Fruit fly (Drosophila melanogaster): ENCODE measurements around the gene CG17026.

CG17026 gene

DNA sequence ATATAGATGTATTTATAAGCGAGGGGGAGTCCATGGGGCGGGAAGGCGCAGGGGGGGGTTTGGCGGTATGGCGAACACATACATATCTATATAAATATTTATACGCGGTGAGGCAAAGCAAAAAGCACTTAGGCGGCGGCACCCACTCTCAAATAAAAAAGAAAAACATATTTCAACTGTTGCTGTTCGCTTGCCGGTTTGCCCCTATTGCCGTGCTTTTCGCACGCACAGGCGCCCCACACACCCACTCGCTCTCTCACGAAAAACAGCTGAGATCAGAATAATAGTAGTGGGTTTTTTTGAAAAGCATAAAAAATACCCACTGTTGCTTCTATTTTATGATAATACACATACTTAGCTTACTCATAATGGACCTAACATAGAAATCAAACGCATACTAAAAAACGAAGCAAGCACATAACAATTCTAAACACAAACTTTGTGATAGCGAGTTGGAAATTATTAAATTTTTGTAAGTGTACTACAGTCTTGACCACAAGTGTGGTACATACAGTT lies 26.1 kb downstream of the CG17026 start (continued):
- TF ChIP-seq CG17802 (tag; optimal IDR thresholded peaks at IDR 0.05) (no peak), Bdp1 (GFP tag; optimal IDR thresholded peaks at IDR 0.05) (peak; percentile 4), chn (GFP tag; optimal IDR thresholded peaks at IDR 0.05) (peak; percentile 40), sens (GFP tag) (peak; percentile 75), pho (GFP tag; optimal IDR thresholded peaks at IDR 0.05) (peak; percentile 83), CG1792 (GFP tag; optimal IDR thresholded peaks at IDR 0.05) (peak; percentile 74), lbe (GFP tag; optimal IDR thresholded peaks at IDR 0.05) (no peak), HLH4C (GFP tag; IDR thresholded peaks at IDR 0.05; ENCODE audit: partially characterized antibody) (no peak), chif (GFP tag; optimal IDR thresholded peaks at IDR 0.05) (peak; percentile 47 to 55), CG6765 (GFP tag; optimal IDR thresholded peaks at IDR 0.05) (peak; percentile 75), CG1603 (tag; optimal IDR thresholded peaks at IDR 0.05) (peak; percentile 55), fd3F (GFP tag; optimal IDR thresholded peaks at IDR 0.05) (peak; percentile 77), CG31224 (GFP tag; IDR thresholded peaks at IDR 0.05) (peak; percentile 50; the same call in 1 of the 2 replicates), btn (GFP tag; optimal IDR thresholded peaks at IDR 0.05) (peak; percentile 32), Doc2 (GFP tag; IDR thresholded peaks at IDR 0.05) (no peak), nmo (GFP tag; optimal IDR thresholded peaks at IDR 0.05) (peak; percentile 77), unpg (GFP tag; optimal IDR thresholded peaks at IDR 0.05) (peak; percentile 76), E2f2 (GFP tag; IDR thresholded peaks at IDR 0.05) (peak; percentile 57), CG8944 (GFP tag; optimal IDR thresholded peaks at IDR 0.05) (peak; percentile 45), CG13287 (GFP tag; IDR thresholded peaks at IDR 0.05; ENCODE audit: partially characterized antibody) (no peak), chm (GFP tag; IDR thresholded peaks at IDR 0.05) (peak; percentile 32; the same call in 1 of the 2 replicates), CrebB (tag; optimal IDR thresholded peaks at IDR 0.05) (peak; percentile 72), CTCF (GFP tag; optimal IDR thresholded peaks at IDR 0.05) (no peak), psq (GFP tag; optimal IDR thresholded peaks at IDR 0.05) (no peak), danr (GFP tag; IDR thresholded peaks at IDR 0.05) (peak; percentile 61; the same call in 1 of the 2 replicates), CG16815 (GFP tag; optimal IDR thresholded peaks at IDR 0.05) (peak; percentile 50), dati (GFP tag; IDR thresholded peaks at IDR 0.05) (no peak), CG1832 (GFP tag; optimal IDR thresholded peaks at IDR 0.05) (peak; percentile 59), CG10543 (GFP tag; optimal IDR thresholded peaks at IDR 0.05) (peak; percentile 96), fu2 (GFP tag; optimal IDR thresholded peaks at IDR 0.05) (peak; percentile 80), Dad (GFP tag; optimal IDR thresholded peaks at IDR 0.05) (peak; percentile 38), CG33213 (GFP tag; optimal IDR thresholded peaks at IDR 0.05) (peak; percentile 57), zfh2 (GFP tag; optimal IDR thresholded peaks at IDR 0.05) (peak; percentile 90), org-1 (GFP tag; optimal IDR thresholded peaks at IDR 0.05) (peak; percentile 78), Oaz (GFP tag; IDR thresholded peaks at IDR 0.05) (peak; percentile 58), insv (GFP tag; optimal IDR thresholded peaks at IDR 0.05) (peak in 1 of 2 experiments; percentile 45), peb (GFP tag; IDR thresholded peaks at IDR 0.05) (no peak; the same call in 1 of the 2 replicates), CG14710 (tag; optimal IDR thresholded peaks at IDR 0.05) (no peak), eve (GFP tag; optimal IDR thresholded peaks at IDR 0.05) (peak in 1 of 2 experiments; percentile 85), seq (GFP tag; IDR thresholded peaks at IDR 0.05) (peak; percentile 62), MBD-R2 (GFP tag; IDR thresholded peaks at IDR 0.05) (peak; percentile 40; the same call in 1 of the 2 replicates), NC2α (GFP tag; optimal IDR thresholded peaks at IDR 0.05) (no peak), pnt (GFP tag; optimal IDR thresholded peaks at IDR 0.05) (peak; percentile 32), lilli (GFP tag; optimal IDR thresholded peaks at IDR 0.05) (peak; percentile 91), CG13424 (tag; optimal IDR thresholded peaks at IDR 0.05) (peak; percentile 82), Trl (optimal IDR thresholded peaks at IDR 0.05) (peak in 1 of 2 experiments; percentile 57), Trl (GFP tag; optimal IDR thresholded peaks at IDR 0.05) (peak; percentile 63), mld (GFP tag; IDR thresholded peaks at IDR 0.05; ENCODE audit: partially characterized antibody) (no peak), wor (GFP tag; IDR thresholded peaks at IDR 0.05) (no peak), jigr1 (GFP tag; IDR thresholded peaks at IDR 0.05) (no peak), Ravus (GFP tag; IDR thresholded peaks at IDR 0.05) (no peak), az2 (GFP tag; optimal IDR thresholded peaks at IDR 0.05) (peak; percentile 60)

Data from whole organism, embryonic.